Worm (Caenorhabditis elegans): ENCODE results near the gene col-115.

col-115 gene

DNA sequence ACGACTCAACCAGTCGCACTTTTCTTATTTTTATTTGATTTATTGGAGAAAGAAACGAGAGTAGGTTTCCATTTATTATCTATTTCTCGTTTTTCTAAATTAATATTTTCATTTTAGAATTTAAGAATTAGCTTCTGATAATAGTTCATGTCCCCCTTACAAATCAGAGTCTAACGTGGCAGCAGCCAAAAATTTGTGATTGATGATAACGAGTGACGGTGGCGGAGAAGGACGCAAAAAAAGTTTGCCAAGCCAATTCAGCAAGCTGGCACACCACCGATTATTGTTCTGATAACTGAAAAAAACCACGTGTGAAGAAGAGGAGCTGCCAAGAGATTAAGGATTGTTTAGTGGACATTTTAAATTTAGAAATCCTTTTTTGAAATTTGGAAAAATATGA lies 41.6 kb downstream of the col-115 start:
- TF ChIP-seq hlh-13 (GFP tag; optimal IDR thresholded peaks at IDR 0.05) (no peak), ets-4 (tag; optimal IDR thresholded peaks at IDR 0.05) (no peak), hlh-30 (tag; optimal IDR thresholded peaks at IDR 0.05; ENCODE audit: insufficient read depth) (no peak), pha-2 (tag; optimal IDR thresholded peaks at IDR 0.05) (no peak), elt-2 (tag; optimal IDR thresholded peaks at IDR 0.05) (no peak), sox-4 (tag; optimal IDR thresholded peaks at IDR 0.05) (no peak), fkh-6 (tag; optimal IDR thresholded peaks at IDR 0.05) (no peak), ceh-19 (GFP tag; optimal IDR thresholded peaks at IDR 0.05) (no peak), Y22D7AL.16 (tag; optimal IDR thresholded peaks at IDR 0.05) (no peak), ceh-30 (tag; optimal IDR thresholded peaks at IDR 0.05) (no peak), hlh-8 (tag; optimal IDR thresholded peaks at IDR 0.05) (no peak), unc-3 (GFP tag; conservative IDR thresholded peaks at IDR 0.05) (no peak), unc-3 (tag; optimal IDR thresholded peaks at IDR 0.05) (no peak), pax-1 (tag; optimal IDR thresholded peaks at IDR 0.05) (no peak), C38D4.7 (GFP tag; optimal IDR thresholded peaks at IDR 0.05) (no peak), lim-6 (tag; optimal IDR thresholded peaks at IDR 0.05) (no peak), ahr-1 (tag; optimal IDR thresholded peaks at IDR 0.05) (no peak), nhr-11 (tag; optimal IDR thresholded peaks at IDR 0.05) (no peak), unc-55 (GFP tag; optimal IDR thresholded peaks at IDR 0.05) (no peak)

- TF ChIP-seq pag-3 (tag; optimal IDR thresholded peaks at IDR 0.05; ENCODE audit: borderline replicate concordance), result no peak
- peak; percentile 69 for TF ChIP-seq elt-2 (tag; optimal IDR thresholded peaks at IDR 0.05)
- TF ChIP-seq nhr-11 (tag; optimal IDR thresholded peaks at IDR 0.05), result no peak
Measured at ce11 chrIV:8032135-8032915, 43.8 kb downstream of the col-115 start.

DNA sequence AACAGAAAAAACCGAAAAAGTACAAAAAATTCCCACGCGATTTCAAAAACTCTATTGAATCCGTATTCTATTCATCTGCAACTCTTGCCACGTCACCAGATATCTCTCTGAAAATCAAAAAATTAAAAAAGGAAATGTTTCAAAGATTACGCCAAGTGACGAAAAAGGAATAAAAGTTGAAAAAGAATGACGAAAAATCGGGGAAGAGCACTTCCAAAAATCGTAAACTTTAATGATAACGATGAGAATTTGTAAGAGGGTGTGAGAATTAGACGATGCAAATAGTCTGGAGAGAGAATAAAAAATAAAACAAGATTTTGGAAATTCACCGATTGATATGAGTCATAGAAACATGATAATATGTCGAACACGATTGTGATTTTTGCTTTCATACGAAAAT lies 45.7 kb downstream of the col-115 start:
- TF ChIP-seq ceh-9 (tag; optimal IDR thresholded peaks at IDR 0.05) (no peak), ets-4 (tag; optimal IDR thresholded peaks at IDR 0.05) (no peak), ceh-2 (tag; optimal IDR thresholded peaks at IDR 0.05) (no peak), ttx-3 (tag; optimal IDR thresholded peaks at IDR 0.05) (no peak), syd-9 (tag; optimal IDR thresholded peaks at IDR 0.05) (no peak), pax-1 (tag; optimal IDR thresholded peaks at IDR 0.05) (no peak), hlh-15 (tag; optimal IDR thresholded peaks at IDR 0.05) (no peak), sox-4 (tag; optimal IDR thresholded peaks at IDR 0.05) (no peak), fkh-6 (tag; optimal IDR thresholded peaks at IDR 0.05) (no peak), ceh-19 (GFP tag; optimal IDR thresholded peaks at IDR 0.05) (no peak), ceh-18 (tag; optimal IDR thresholded peaks at IDR 0.05) (no peak), unc-3 (GFP tag; conservative IDR thresholded peaks at IDR 0.05) (no peak), unc-3 (tag; optimal IDR thresholded peaks at IDR 0.05) (no peak), fax-1 (tag; optimal IDR thresholded peaks at IDR 0.05) (no peak), pha-4 (tag; optimal IDR thresholded peaks at IDR 0.05) (no peak), C38D4.7 (GFP tag; optimal IDR thresholded peaks at IDR 0.05) (no peak), dve-1 (tag; optimal IDR thresholded peaks at IDR 0.05) (no peak), sox-2 (GFP tag; IDR thresholded peaks at IDR 0.05) (no peak), hlh-6 (tag; optimal IDR thresholded peaks at IDR 0.05) (no peak), C08G9.2 (tag; optimal IDR thresholded peaks at IDR 0.05) (no peak), sdc-2 (tag; optimal IDR thresholded peaks at IDR 0.05) (no peak)

- TF ChIP-seq dve-1 (tag; optimal IDR thresholded peaks at IDR 0.05) (no peak), fax-1 (tag; optimal IDR thresholded peaks at IDR 0.05) (no peak), npax-4 (tag; optimal IDR thresholded peaks at IDR 0.05) (no peak), T23F11.4 (GFP tag; optimal IDR thresholded peaks at IDR 0.05) (no peak), sox-2 (GFP tag; IDR thresholded peaks at IDR 0.05) (no peak), zip-5 (tag; optimal IDR thresholded peaks at IDR 0.05) (no peak), elt-2 (tag; optimal IDR thresholded peaks at IDR 0.05) (no peak), pag-3 (tag; optimal IDR thresholded peaks at IDR 0.05; ENCODE audit: borderline replicate concordance) (no peak), ref-2 (tag; optimal IDR thresholded peaks at IDR 0.05) (no peak), pros-1 (tag; optimal IDR thresholded peaks at IDR 0.05) (no peak), ceh-14 (tag; optimal IDR thresholded peaks at IDR 0.05) (no peak), ceh-2 (tag; optimal IDR thresholded peaks at IDR 0.05) (no peak), elt-4 (tag; optimal IDR thresholded peaks at IDR 0.05) (no peak), Y22D7AL.16 (tag; optimal IDR thresholded peaks at IDR 0.05) (no peak), tbx-7 (tag; optimal IDR thresholded peaks at IDR 0.05) (no peak), ttx-3 (tag; optimal IDR thresholded peaks at IDR 0.05) (no peak), pha-2 (tag; optimal IDR thresholded peaks at IDR 0.05) (no peak), K02D7.2 (tag; optimal IDR thresholded peaks at IDR 0.05) (no peak), ceh-22 (tag; optimal IDR thresholded peaks at IDR 0.05) (no peak)
Measured at ce11 chrIV:8036492-8036891, 48.0 kb downstream of the col-115 start.

Data from whole organism, late embryonic.